Fruit fly (Drosophila melanogaster): ENCODE results near the gene DIP-zeta.

- TF ChIP-seq h (optimal IDR thresholded peaks at IDR 0.05) (no peak), Myc (optimal IDR thresholded peaks at IDR 0.05) (no peak), ttk (optimal IDR thresholded peaks at IDR 0.05) (no peak), Sin3A (optimal IDR thresholded peaks at IDR 0.05) (no peak), insv (optimal IDR thresholded peaks at IDR 0.05) (no peak), psq (optimal IDR thresholded peaks at IDR 0.05) (no peak)
Observed at dm6 chr2L:9067124-9067523, 3.8 kb downstream of the DIP-zeta start.
